Worm (Caenorhabditis elegans): Measurements from ENCODE around the gene srx-125.

srx-125 gene

ce11 chrV:13391378-13392258, 24.5 kb downstream of the srx-125 start, which contains the start of gene somi-1:
Gene somi-1, minus strand, starts transcription at chrV:13391395.
- TF ChIP-seq unc-120 (tag; optimal IDR thresholded peaks at IDR 0.05; ENCODE audit: poor library complexity, severe bottlenecking) (peak; percentile 26), hlh-1 (tag; optimal IDR thresholded peaks at IDR 0.05) (no peak), ces-1 (GFP tag; optimal IDR thresholded peaks at IDR 0.05) (peak; percentile 97), blmp-1 (tag; optimal IDR thresholded peaks at IDR 0.05) (peak; percentile 88)

ce11 chrV:13393333-13393803, 26.2 kb downstream of the srx-125 start:
- TF ChIP-seq flh-1 (GFP tag; optimal IDR thresholded peaks at IDR 0.05) (peak; percentile 39), drap-1 (GFP tag; optimal IDR thresholded peaks at IDR 0.05) (peak; percentile 19), ceh-39 (tag; optimal IDR thresholded peaks at IDR 0.05) (no peak), blmp-1 (tag; optimal IDR thresholded peaks at IDR 0.05) (no peak), elt-1 (tag; optimal IDR thresholded peaks at IDR 0.05; ENCODE audit: borderline replicate concordance, insufficient read depth) (peak; percentile 32), cnd-1 (tag; optimal IDR thresholded peaks at IDR 0.05) (peak; percentile 42), ces-1 (GFP tag; optimal IDR thresholded peaks at IDR 0.05) (peak; percentile 12), elt-3 (tag; optimal IDR thresholded peaks at IDR 0.05) (no peak), sptf-1 (tag; optimal IDR thresholded peaks at IDR 0.05) (peak; percentile 46), hlh-1 (tag; optimal IDR thresholded peaks at IDR 0.05) (peak; percentile 86), zip-8 (tag; optimal IDR thresholded peaks at IDR 0.05) (peak; percentile 8), nhr-12 (tag; optimal IDR thresholded peaks at IDR 0.05) (no peak), nhr-237 (tag; optimal IDR thresholded peaks at IDR 0.05) (no peak), unc-62 (GFP tag; optimal IDR thresholded peaks at IDR 0.05) (peak; percentile 17), bed-3 (GFP tag; optimal IDR thresholded peaks at IDR 0.05) (no peak), unc-120 (tag; optimal IDR thresholded peaks at IDR 0.05; ENCODE audit: poor library complexity, severe bottlenecking) (peak; percentile 91), snpc-4 (tag; optimal IDR thresholded peaks at IDR 0.05) (no peak), nhr-2 (tag; optimal IDR thresholded peaks at IDR 0.05) (no peak), nhr-28 (tag; optimal IDR thresholded peaks at IDR 0.05) (no peak), lsy-2 (tag; optimal IDR thresholded peaks at IDR 0.05) (no peak), nhr-76 (tag; optimal IDR thresholded peaks at IDR 0.05) (no peak), M03D4.4 (tag; optimal IDR thresholded peaks at IDR 0.05) (peak; percentile 52), unc-39 (tag; optimal IDR thresholded peaks at IDR 0.05) (no peak), ham-2 (GFP tag; optimal IDR thresholded peaks at IDR 0.05) (peak; percentile 61)

ce11 chrV:13394968-13395367, 27.8 kb downstream of the srx-125 start:
- peak; percentile 64 for TF ChIP-seq unc-62 (GFP tag; optimal IDR thresholded peaks at IDR 0.05)
- no peak for TF ChIP-seq drap-1 (GFP tag; optimal IDR thresholded peaks at IDR 0.05)
- no peak for TF ChIP-seq pha-4 (tag; optimal IDR thresholded peaks at IDR 0.05)
- peak; percentile 2 for TF ChIP-seq sptf-1 (tag; optimal IDR thresholded peaks at IDR 0.05)
- TF ChIP-seq mls-2 (tag; optimal IDR thresholded peaks at IDR 0.05): no peak
- TF ChIP-seq ces-1 (GFP tag; optimal IDR thresholded peaks at IDR 0.05): peak; percentile 12

- TF ChIP-seq sptf-1 (tag; optimal IDR thresholded peaks at IDR 0.05): peak; percentile 81
- peak; percentile 66 for TF ChIP-seq unc-120 (tag; optimal IDR thresholded peaks at IDR 0.05; ENCODE audit: poor library complexity, severe bottlenecking)
- TF ChIP-seq snpc-4 (tag; optimal IDR thresholded peaks at IDR 0.05): no peak
- TF ChIP-seq pha-4 (tag; optimal IDR thresholded peaks at IDR 0.05): no peak
- TF ChIP-seq ces-1 (GFP tag; optimal IDR thresholded peaks at IDR 0.05): peak; percentile 74
- TF ChIP-seq nhr-237 (tag; optimal IDR thresholded peaks at IDR 0.05): no peak
- peak; percentile 55 for TF ChIP-seq mep-1 (tag; optimal IDR thresholded peaks at IDR 0.05)
- TF ChIP-seq unc-62 (GFP tag; optimal IDR thresholded peaks at IDR 0.05): peak; percentile 15
- peak; percentile 51 for TF ChIP-seq drap-1 (GFP tag; optimal IDR thresholded peaks at IDR 0.05)
- no peak for TF ChIP-seq elt-1 (tag; optimal IDR thresholded peaks at IDR 0.05; ENCODE audit: borderline replicate concordance, insufficient read depth)
- TF ChIP-seq ham-2 (GFP tag; optimal IDR thresholded peaks at IDR 0.05): peak; percentile 27
- peak; percentile 48 for TF ChIP-seq nhr-2 (tag; optimal IDR thresholded peaks at IDR 0.05)
- TF ChIP-seq hlh-1 (tag; optimal IDR thresholded peaks at IDR 0.05): peak; percentile 55
- peak; percentile 49 for TF ChIP-seq cnd-1 (tag; optimal IDR thresholded peaks at IDR 0.05)
- peak; percentile 66 for TF ChIP-seq M03D4.4 (tag; optimal IDR thresholded peaks at IDR 0.05)
- TF ChIP-seq tbx-8 (GFP tag; optimal IDR thresholded peaks at IDR 0.05): peak; percentile 45
- no peak for TF ChIP-seq ztf-11 (tag; optimal IDR thresholded peaks at IDR 0.05)
- TF ChIP-seq lin-32 (GFP tag; optimal IDR thresholded peaks at IDR 0.05): no peak
- TF ChIP-seq mls-2 (tag; optimal IDR thresholded peaks at IDR 0.05): peak; percentile 74
Measured at ce11 chrV:13396426-13396825, 29.3 kb downstream of the srx-125 start.
